Fruit fly (Drosophila melanogaster) whole organism, embryonic: ENCODE results near the gene shv.

Experiments
- Adf1 ChIP-seq: fragments of 200-800 bp; sonication (Bioruptor generic); IDR thresholded peaks from 2 replicates; pipeline ENCODE4 v1.3.6; 2022; ENCODE audit warnings: missing biosample characterization, missing genetic modification characterization
- Atf6 ChIP-seq: fragments of 200-800 bp; sonication (Bioruptor generic); IDR thresholded peaks from 2 replicates; pipeline ENCODE4 v1.3.6; 2022; ENCODE audit warnings: missing biosample characterization, missing genetic modification characterization
- Awh ChIP-seq: fragments of 200-800 bp; sonication (Bioruptor generic); IDR thresholded peaks from 2 replicates; pipeline ENCODE4, ENCODE4 v1.3.6; 2022; ENCODE audit warnings: missing biosample characterization, missing genetic modification characterization
- Bdp1 ChIP-seq: fragments of 200-800 bp; sonication (Bioruptor generic); optimal IDR thresholded peaks from 3 replicates; lab custom pipeline; 2016; ENCODE audit warnings: missing biosample characterization, missing genetic modification characterization
- CG10565 ChIP-seq: fragments of 200-800 bp; sonication (Bioruptor generic); optimal IDR thresholded peaks from 3 replicates; lab custom pipeline; 2016; ENCODE audit warnings: missing biosample characterization, mild to moderate bottlenecking, missing genetic modification characterization
- CG11247 ChIP-seq: fragments of 200-800 bp; sonication (Bioruptor generic); IDR thresholded peaks from 2 replicates; pipeline ENCODE4 v1.3.6; 2022; ENCODE audit warnings: missing biosample characterization, missing genetic modification characterization
- CG12155 ChIP-seq: fragments of 200-800 bp; sonication (Bioruptor generic); optimal IDR thresholded peaks from 3 replicates; lab custom pipeline; 2016; ENCODE audit warnings: missing biosample characterization, missing genetic modification characterization
- CG12219 ChIP-seq: fragments of 200-800 bp; sonication (Bioruptor generic); optimal IDR thresholded peaks from 3 replicates; lab custom pipeline; 2018; ENCODE audit warnings: missing biosample characterization, mild to moderate bottlenecking, missing genetic modification characterization
- CG13123 ChIP-seq: fragments of 200-800 bp; sonication (Bioruptor generic); optimal IDR thresholded peaks from 2 replicates; lab custom pipeline; 2016; ENCODE audit warnings: missing biosample characterization, missing genetic modification characterization
- CG13296 ChIP-seq: fragments of 200-800 bp; sonication (Bioruptor generic); optimal IDR thresholded peaks from 3 replicates; lab custom pipeline; 2018; ENCODE audit warnings: missing biosample characterization, mild to moderate bottlenecking, missing genetic modification characterization
- CG13624 ChIP-seq: fragments of 200-800 bp; sonication (Bioruptor generic); optimal IDR thresholded peaks from 2 replicates; lab custom pipeline; 2016; ENCODE audit warnings: missing biosample characterization, missing genetic modification characterization
- CG14965 ChIP-seq: fragments of 200-800 bp; sonication (Bioruptor generic); optimal IDR thresholded peaks from 2 replicates; lab custom pipeline; 2016; ENCODE audit warnings: missing biosample characterization, missing genetic modification characterization, borderline replicate concordance
- CG15514 ChIP-seq: fragments of 200-800 bp; sonication (Bioruptor generic); optimal IDR thresholded peaks from 3 replicates; lab custom pipeline; 2017; ENCODE audit warnings: missing biosample characterization, missing genetic modification characterization, mild to moderate bottlenecking, moderate library complexity, missing genetic modification reagents
- CG17361 ChIP-seq: fragments of 200-800 bp; sonication (Bioruptor generic); IDR thresholded peaks from 3 replicates; pipeline ENCODE4 v1.3.6; 2022; ENCODE audit warnings: missing biosample characterization, missing genetic modification characterization
- CG2129 ChIP-seq: fragments of 200-800 bp; sonication (Bioruptor generic); IDR thresholded peaks from 2 replicates; pipeline ENCODE4 v1.3.6; 2022; ENCODE audit warnings: missing biosample characterization, missing genetic modification characterization; ENCODE audit not compliant: partially characterized antibody
- CG3281 ChIP-seq: fragments of 200-800 bp; sonication (Bioruptor generic); optimal IDR thresholded peaks from 3 replicates; lab custom pipeline; 2017; ENCODE audit warnings: missing biosample characterization, mild to moderate bottlenecking, missing genetic modification characterization
- CG3726 ChIP-seq: fragments of 200-800 bp; sonication (Bioruptor generic); IDR thresholded peaks from 3 replicates; pipeline ENCODE4, ENCODE4 v1.3.6; 2022; ENCODE audit warnings: missing biosample characterization, missing genetic modification characterization
- CG5180 ChIP-seq: fragments of 200-800 bp; sonication (Bioruptor generic); optimal IDR thresholded peaks from 3 replicates; lab custom pipeline; 2017; ENCODE audit warnings: missing biosample characterization, missing genetic modification characterization, mild to moderate bottlenecking, moderate library complexity, missing genetic modification reagents
- CG6689 ChIP-seq: fragments of 200-800 bp; sonication (Bioruptor generic); IDR thresholded peaks from 2 replicates; pipeline ENCODE4 v1.3.6; 2022; ENCODE audit warnings: missing biosample characterization, missing genetic modification characterization
- CG7372 ChIP-seq: fragments of 200-800 bp; sonication (Bioruptor generic); IDR thresholded peaks from 2 replicates; pipeline ENCODE4 v1.3.6; 2022; ENCODE audit warnings: missing biosample characterization, missing genetic modification characterization
- CG8359 ChIP-seq: fragments of 200-800 bp; sonication (Bioruptor generic); optimal IDR thresholded peaks from 2 replicates; lab custom pipeline; 2017; ENCODE audit warnings: missing biosample characterization, mild to moderate bottlenecking, missing genetic modification characterization, borderline replicate concordance
- CG8944 ChIP-seq: fragments of 200-800 bp; sonication (Bioruptor generic); optimal IDR thresholded peaks from 3 replicates; lab custom pipeline; 2016; ENCODE audit warnings: missing biosample characterization, missing genetic modification characterization
- CG9437 ChIP-seq: fragments of 200-800 bp; sonication (Bioruptor generic); optimal IDR thresholded peaks from 2 replicates; lab custom pipeline; 2018; ENCODE audit warnings: missing biosample characterization, mild to moderate bottlenecking, missing genetic modification characterization
- CG9932 ChIP-seq: fragments of 200-800 bp; sonication (Bioruptor generic); IDR thresholded peaks from 2 replicates; pipeline ENCODE4 v1.3.6; 2022; ENCODE audit warnings: missing biosample characterization, missing genetic modification characterization
- D ChIP-seq, 2 experiments: fragments of 200-800 bp in 1 of 2; fragments of >200 bp in 1 of 2; sonication (Bioruptor generic) in 1 of 2; optimal IDR thresholded peaks; 2 replicates in 1 of 2; 3 replicates in 1 of 2; lab custom pipeline; 2017; ENCODE audit warnings: mild to moderate bottlenecking in 1 of 2, missing biosample characterization in 1 of 2, missing genetic modification characterization in 1 of 2, missing genetic modification reagents in 1 of 2
- Fer2 ChIP-seq: fragments of 200-800 bp; sonication (Bioruptor generic); optimal IDR thresholded peaks from 2 replicates; lab custom pipeline; 2018; ENCODE audit warnings: missing biosample characterization, mild to moderate bottlenecking, missing genetic modification characterization, moderate library complexity
- Fer3 ChIP-seq: fragments of 200-800 bp; sonication (Bioruptor generic); optimal IDR thresholded peaks from 2 replicates; lab custom pipeline; 2018; ENCODE audit warnings: missing biosample characterization, mild to moderate bottlenecking, missing genetic modification characterization, moderate library complexity
- HmgD ChIP-seq: fragments of 200-800 bp; sonication (Bioruptor generic); optimal IDR thresholded peaks from 3 replicates; lab custom pipeline; 2016; ENCODE audit warnings: missing biosample characterization, missing genetic modification characterization
- NC2β ChIP-seq: fragments of 200-800 bp; sonication (Bioruptor generic); optimal IDR thresholded peaks from 2 replicates; lab custom pipeline; 2016; ENCODE audit warnings: missing biosample characterization, missing genetic modification characterization
- NFAT ChIP-seq: fragments of 200-800 bp; sonication (Bioruptor generic); IDR thresholded peaks from 2 replicates; pipeline ENCODE4 v1.3.6; 2022; ENCODE audit warnings: missing biosample characterization, missing genetic modification characterization
- Nf-YC ChIP-seq: fragments of 200-800 bp; optimal IDR thresholded peaks from 3 replicates; lab custom pipeline; 2019; ENCODE audit warnings: missing biosample characterization, mild to moderate bottlenecking, missing genetic modification characterization, moderate library complexity
- Ptx1 ChIP-seq: fragments of 200-800 bp; sonication (Bioruptor generic); IDR thresholded peaks from 2 replicates; pipeline ENCODE4 v1.3.6; 2022; ENCODE audit warnings: missing biosample characterization, missing genetic modification characterization
- Sin3A ChIP-seq: fragments of >200 bp; optimal IDR thresholded peaks from 2 replicates; lab custom pipeline; 2018
- Sry-β ChIP-seq: fragments of 200-800 bp; sonication (Bioruptor generic); optimal IDR thresholded peaks from 2 replicates; lab custom pipeline; 2018; ENCODE audit warnings: missing biosample characterization, mild to moderate bottlenecking, missing genetic modification characterization, moderate library complexity
- ase ChIP-seq: fragments of 200-800 bp; sonication (Bioruptor generic); IDR thresholded peaks from 3 replicates; pipeline ENCODE4 v1.3.6; 2022; ENCODE audit warnings: missing biosample characterization, missing genetic modification characterization
- bab2 ChIP-seq: fragments of 200-800 bp; sonication (Bioruptor generic); optimal IDR thresholded peaks from 2 replicates; lab custom pipeline; 2016; ENCODE audit warnings: missing biosample characterization, missing genetic modification characterization
- bigmax ChIP-seq: fragments of 200-800 bp; sonication (Bioruptor generic); optimal IDR thresholded peaks from 2 replicates; lab custom pipeline; 2018; ENCODE audit warnings: missing biosample characterization, mild to moderate bottlenecking, missing genetic modification characterization
- chinmo ChIP-seq: fragments of 200-800 bp; sonication (Bioruptor generic); IDR thresholded peaks from 4 replicates; pipeline ENCODE4 v1.3.6; 2022; ENCODE audit warnings: missing biosample characterization, missing genetic modification characterization; ENCODE audit not compliant: partially characterized antibody
- ci ChIP-seq: fragments of 200-800 bp; sonication (Bioruptor generic); IDR thresholded peaks from 3 replicates; pipeline ENCODE4 v1.3.6; 2022; ENCODE audit warnings: missing biosample characterization, missing genetic modification characterization
- emc ChIP-seq: fragments of 200-800 bp; sonication (Bioruptor generic); optimal IDR thresholded peaks from 2 replicates; lab custom pipeline; 2016; ENCODE audit warnings: missing biosample characterization, missing genetic modification characterization
- fd64A ChIP-seq: fragments of 200-800 bp; sonication (Bioruptor generic); optimal IDR thresholded peaks from 3 replicates; lab custom pipeline; 2018; ENCODE audit warnings: missing biosample characterization, mild to moderate bottlenecking, missing genetic modification characterization
- gsb-n ChIP-seq: fragments of 200-800 bp; sonication (Bioruptor generic); optimal IDR thresholded peaks from 3 replicates; lab custom pipeline; 2018; ENCODE audit warnings: missing biosample characterization, mild to moderate bottlenecking, missing genetic modification characterization
- hb ChIP-seq: fragments of 200-800 bp; sonication (Bioruptor generic); IDR thresholded peaks from 3 replicates; pipeline ENCODE4 v1.3.6; 2022; ENCODE audit warnings: missing biosample characterization, missing genetic modification characterization; ENCODE audit not compliant: partially characterized antibody
- pfk ChIP-seq: fragments of 200-800 bp; sonication (Bioruptor generic); optimal IDR thresholded peaks from 2 replicates; lab custom pipeline; 2018; ENCODE audit warnings: missing biosample characterization, mild to moderate bottlenecking, missing genetic modification characterization, moderate library complexity
- ro ChIP-seq: fragments of 200-800 bp; sonication (Bioruptor generic); IDR thresholded peaks from 2 replicates; pipeline ENCODE4 v1.3.6; 2022; ENCODE audit warnings: missing biosample characterization, missing genetic modification characterization
- tna ChIP-seq: fragments of 200-800 bp; sonication (Bioruptor generic); IDR thresholded peaks from 2 replicates; pipeline ENCODE4 v1.3.6; 2022; ENCODE audit warnings: missing biosample characterization, missing genetic modification characterization; ENCODE audit not compliant: partially characterized antibody
- trh ChIP-seq: fragments of 200-800 bp; sonication (Bioruptor generic); optimal IDR thresholded peaks from 2 replicates; lab custom pipeline; 2016; ENCODE audit warnings: missing biosample characterization, missing genetic modification characterization
- tup ChIP-seq: fragments of 200-800 bp; sonication (Bioruptor generic); optimal IDR thresholded peaks from 2 replicates; lab custom pipeline; 2016; ENCODE audit warnings: missing biosample characterization, mild to moderate bottlenecking, missing genetic modification characterization, moderate library complexity
- twi ChIP-seq: fragments of 200-800 bp; optimal IDR thresholded peaks from 2 replicates; lab custom pipeline; 2019; ENCODE audit warnings: missing biosample characterization, mild to moderate bottlenecking, missing genetic modification characterization, moderate library complexity
- zfh1 ChIP-seq: fragments of 200-800 bp; sonication (Bioruptor generic); IDR thresholded peaks from 3 replicates; pipeline ENCODE4 v1.3.6; 2022; ENCODE audit warnings: missing biosample characterization, missing genetic modification characterization

The shv gene

dm6 chr2L:479483-480195 is 26.7 kb downstream of the shv start, which contains the start of gene cbt (continued):
- TF ChIP-seq CG2129 (GFP tag; lab: Robert Waterston, UW) (no peak), CG12155 (GFP tag; lab: Kevin White, UChicago) (peak; percentile 95), CG13624 (GFP tag; lab: Kevin White, UChicago) (peak; percentile 98), Sin3A (lab: Kevin White, UChicago) (no peak), CG12219 (GFP tag; lab: Kevin White, UChicago) (peak; percentile 98), CG6689 (no peak), Sry-β (peak; percentile 70), ase (no peak), CG15514 (peak; percentile 93), twi (tag; lab: Kevin White, UChicago) (peak; percentile 89), Nf-YC (peak; percentile 92), CG7372 (no peak), D (optimal IDR thresholded peaks at IDR 0.05; lab: Kevin White, UChicago) (no peak), D (GFP tag; optimal IDR thresholded peaks at IDR 0.05; lab: Kevin White, UChicago) (peak; percentile 96), bab2 (peak; percentile 98), trh (GFP tag; lab: Kevin White, UChicago) (peak; percentile 91), CG8944 (GFP tag; lab: Kevin White, UChicago) (peak; percentile 98), CG11247 (no peak), Adf1 (GFP tag; lab: Robert Waterston, UW) (no peak), chinmo (no peak), hb (GFP tag; lab: Robert Waterston, UW) (no peak), emc (GFP tag; lab: Kevin White, UChicago) (peak; percentile 93), Awh (GFP tag; lab: Robert Waterston, UW) (no peak), ci (GFP tag; lab: Robert Waterston, UW) (no peak), CG5180 (GFP tag; lab: Kevin White, UChicago) (peak; percentile 90), CG14965 (GFP tag; lab: Kevin White, UChicago) (peak; percentile 86), pfk (GFP tag; lab: Kevin White, UChicago) (peak; percentile 45), CG8359 (peak; percentile 89), Atf6 (GFP tag; lab: Robert Waterston, UW) (no peak), tna (GFP tag; lab: Robert Waterston, UW) (no peak), HmgD (peak; percentile 97), zfh1 (GFP tag; lab: Robert Waterston, UW) (no peak), CG9437 (GFP tag; lab: Kevin White, UChicago) (peak; percentile 89), CG3726 (GFP tag; lab: Robert Waterston, UW) (no peak), CG9932 (GFP tag; lab: Robert Waterston, UW) (no peak), bigmax (peak; percentile 53), tup (peak; percentile 96), CG10565 (GFP tag; lab: Kevin White, UChicago) (peak; percentile 88), fd64A (GFP tag; lab: Kevin White, UChicago) (peak; percentile 90), NC2β (GFP tag; lab: Kevin White, UChicago) (peak; percentile 98), Fer2 (tag; lab: Kevin White, UChicago) (peak; percentile 94), NFAT (GFP tag; lab: Robert Waterston, UW) (no peak), ro (no peak), CG13123 (GFP tag; lab: Kevin White, UChicago) (peak; percentile 94), Fer3 (tag; lab: Kevin White, UChicago) (peak; percentile 97), Bdp1 (peak; percentile 93), CG17361 (GFP tag; lab: Robert Waterston, UW) (no peak), gsb-n (tag; lab: Kevin White, UChicago) (peak; percentile 94), CG13296 (GFP tag; lab: Kevin White, UChicago) (peak; percentile 97), Ptx1 (no peak), CG3281 (GFP tag; lab: Kevin White, UChicago) (peak; percentile 97)
